Worm (Caenorhabditis elegans) whole organism, early embryonic: ENCODE data around the gene B0244.9.
A peak's percentile ranks its signal among the peaks of the same experiment; 100 is the strongest.

ENCODE experiments used
- B0310.2 ChIP-seq: sonication (generic microtip); optimal IDR thresholded peaks from 2 replicates; lab custom pipeline; 2016; ENCODE audit warnings: mild to moderate bottlenecking, missing genetic modification characterization, missing compliant biosample characterization
- F13C5.2 ChIP-seq: sonication (generic microtip); optimal IDR thresholded peaks from 2 replicates; lab custom pipeline; 2017; ENCODE audit warnings: mild to moderate bottlenecking, missing genetic modification characterization, inconsistent platforms, missing compliant biosample characterization
- aly-1 ChIP-seq: sonication (generic microtip); optimal IDR thresholded peaks from 2 replicates; lab custom pipeline; 2016; ENCODE audit warnings: missing genetic modification characterization, missing compliant biosample characterization
- ama-1 ChIP-seq: fragments of 150-350 bp; optimal IDR thresholded peaks from 2 replicates; lab custom pipeline; 2014
- ceh-13 ChIP-seq: fragments of 200-800 bp; sonication (Bioruptor generic); optimal IDR thresholded peaks from 2 replicates; lab custom pipeline; 2018; ENCODE audit warnings: mild to moderate bottlenecking, missing genetic modification characterization, missing compliant biosample characterization
- ceh-36 ChIP-seq: sonication (generic microtip); optimal IDR thresholded peaks from 2 replicates; lab custom pipeline; 2016; ENCODE audit warnings: missing genetic modification characterization, inconsistent platforms, missing compliant biosample characterization
- ets-7 ChIP-seq: sonication (generic microtip); optimal IDR thresholded peaks from 2 replicates; lab custom pipeline; 2016; ENCODE audit warnings: missing genotype, missing genetic modification characterization, missing compliant biosample characterization
- flt-1 ChIP-seq: fragments of 200-800 bp; sonication (Bioruptor generic); IDR thresholded peaks from 2 replicates; pipeline ENCODE4 v1.3.6; 2022; ENCODE audit warnings: missing genetic modification characterization, missing compliant biosample characterization
- hmbx-1 ChIP-seq: sonication (generic microtip); optimal IDR thresholded peaks from 2 replicates; lab custom pipeline; 2016; ENCODE audit warnings: mild to moderate bottlenecking, missing genetic modification characterization, missing compliant biosample characterization
- hmg-4 ChIP-seq: fragments of 200-800 bp; sonication (Bioruptor generic); optimal IDR thresholded peaks from 2 replicates; lab custom pipeline; 2018; ENCODE audit warnings: mild to moderate bottlenecking, missing genetic modification characterization, missing compliant biosample characterization
- hnd-1 ChIP-seq: sonication (generic microtip); optimal IDR thresholded peaks from 2 replicates; lab custom pipeline; 2016; ENCODE audit warnings: missing genetic modification characterization, missing compliant biosample characterization
- pes-1 ChIP-seq: fragments of 200-800 bp; sonication (Bioruptor generic); IDR thresholded peaks from 2 replicates; pipeline ENCODE4 v1.3.6; 2022; ENCODE audit warnings: missing genetic modification reagents, missing genetic modification characterization, missing compliant biosample characterization
- scrt-1 ChIP-seq: fragments of 200-800 bp; sonication (Bioruptor generic); IDR thresholded peaks from 2 replicates; pipeline ENCODE4 v1.3.6; 2022; ENCODE audit warnings: missing genetic modification characterization, missing compliant biosample characterization
- sea-1 ChIP-seq: fragments of 200-800 bp; sonication (Bioruptor generic); conservative IDR thresholded peaks from 2 replicates; pipeline ENCODE4 v1.3.6; 2022; ENCODE audit warnings: missing genetic modification characterization, missing compliant biosample characterization
- tbx-11 ChIP-seq: fragments of 200-800 bp; sonication (Bioruptor generic); IDR thresholded peaks from 2 replicates; pipeline ENCODE4 v1.3.6; 2022; ENCODE audit warnings: missing genetic modification characterization, missing compliant biosample characterization
- tbx-37 ChIP-seq: fragments of 200-800 bp; sonication (Bioruptor generic); conservative IDR thresholded peaks from 2 replicates; pipeline ENCODE4 v1.3.6; 2022; ENCODE audit warnings: missing genetic modification reagents, missing genetic modification characterization, missing compliant biosample characterization
- tra-4 ChIP-seq: sonication (generic microtip); optimal IDR thresholded peaks from 2 replicates; lab custom pipeline; 2017; ENCODE audit warnings: missing genetic modification characterization, missing compliant biosample characterization

B0244.9 gene

ce11 chrIII:5717173-5717748, 13.6 kb downstream of the B0244.9 start:
- no peak for TF ChIP-seq sea-1
- TF ChIP-seq hnd-1 (tag; lab: Kevin White, UChicago), result no peak
- TF ChIP-seq scrt-1 (GFP tag; lab: Robert Waterston, UW), result no peak
- TF ChIP-seq tbx-37, result no peak
- no peak for TF ChIP-seq hmg-4
- TF ChIP-seq ets-7 (tag; lab: Kevin White, UChicago), result no peak

- peak; percentile 61 for TF ChIP-seq hmg-4
- TF ChIP-seq tbx-37, result 0 out of 2 replicates have a peak, but pooled peaks have one; percentile 8
- no peak for TF ChIP-seq sea-1
- TF ChIP-seq ceh-13, result no peak
- TF ChIP-seq ets-7 (tag; lab: Kevin White, UChicago), result peak; percentile 11
- peak; percentile 70 for TF ChIP-seq aly-1 (tag; lab: Kevin White, UChicago)
- peak; percentile 54 for TF ChIP-seq F13C5.2
Measured at ce11 chrIII:5715467-5715866, 15.4 kb downstream of the B0244.9 start.

ce11 chrIII:5714984-5715454, 15.8 kb downstream of the B0244.9 start:
- TF ChIP-seq hmbx-1 (no peak), ceh-13 (no peak), ama-1 (lab: Kevin White, UChicago) (peak; percentile 83), ceh-36 (tag; lab: Kevin White, UChicago) (peak; percentile 27), ets-7 (tag; lab: Kevin White, UChicago) (no peak), hmg-4 (no peak), flt-1 (no peak), tbx-37 (no peak), sea-1 (no peak), B0310.2 (tag; lab: Kevin White, UChicago) (no peak)

ce11 chrIII:5714230-5714983, 16.4 kb downstream of the B0244.9 start, which contains the start of gene arf-1:
Gene arf-1 (plus strand): TSS chrIII:5714886.
- no peak for TF ChIP-seq flt-1
- TF ChIP-seq sea-1, result no peak
- TF ChIP-seq hnd-1 (tag; lab: Kevin White, UChicago), result no peak

- TF ChIP-seq F13C5.2, result no peak
- no peak for TF ChIP-seq flt-1
- TF ChIP-seq aly-1 (tag; lab: Kevin White, UChicago), result no peak
- TF ChIP-seq hmbx-1, result no peak
- no peak for TF ChIP-seq tra-4
- TF ChIP-seq tbx-11 (GFP tag; lab: Robert Waterston, UW), result no peak
- no peak for TF ChIP-seq ama-1 (lab: Kevin White, UChicago)
- TF ChIP-seq ets-7 (tag; lab: Kevin White, UChicago), result no peak
- no peak for TF ChIP-seq sea-1
- TF ChIP-seq pes-1 (GFP tag; lab: Robert Waterston, UW), result no peak
- TF ChIP-seq hmg-4, result no peak
- TF ChIP-seq ceh-13, result no peak
- no peak for TF ChIP-seq ceh-36 (tag; lab: Kevin White, UChicago)
- no peak for TF ChIP-seq tbx-37
- TF ChIP-seq B0310.2 (tag; lab: Kevin White, UChicago), result no peak
- no peak for TF ChIP-seq hnd-1 (tag; lab: Kevin White, UChicago)
- no peak for TF ChIP-seq scrt-1 (GFP tag; lab: Robert Waterston, UW)
Measured at ce11 chrIII:5711881-5712643, 18.8 kb downstream of the B0244.9 start.

- TF ChIP-seq pes-1 (GFP tag; lab: Robert Waterston, UW) (no peak), flt-1 (no peak), ceh-36 (tag; lab: Kevin White, UChicago) (no peak), ceh-13 (no peak), ets-7 (tag; lab: Kevin White, UChicago) (no peak), hmg-4 (no peak), tbx-11 (GFP tag; lab: Robert Waterston, UW) (no peak)
Measured at ce11 chrIII:5711242-5711641, 19.6 kb downstream of the B0244.9 start, which contains the start of gene rbm-26. Gene rbm-26 (plus strand): TSS chrIII:5711542.

ce11 chrIII:5710676-5711075, 20.2 kb downstream of the B0244.9 start:
- TF ChIP-seq aly-1 (tag; lab: Kevin White, UChicago), result peak; percentile 3
- TF ChIP-seq sea-1, result 0 out of 2 replicates have a peak, but pooled peaks have one; percentile 26
- no peak for TF ChIP-seq pes-1 (GFP tag; lab: Robert Waterston, UW)

ce11 chrIII:5710045-5710444, 20.8 kb downstream of the B0244.9 start, which contains the start of gene B0336.12:
Gene B0336.12 (minus strand): TSS chrIII:5710145.
- TF ChIP-seq scrt-1 (GFP tag; lab: Robert Waterston, UW) (no peak), ceh-13 (no peak), ama-1 (lab: Kevin White, UChicago) (no peak), ets-7 (tag; lab: Kevin White, UChicago) (no peak), hmg-4 (no peak), tbx-11 (GFP tag; lab: Robert Waterston, UW) (no peak), tra-4 (no peak), F13C5.2 (no peak), hmbx-1 (no peak), pes-1 (GFP tag; lab: Robert Waterston, UW) (no peak), B0310.2 (tag; lab: Kevin White, UChicago) (no peak), ceh-36 (tag; lab: Kevin White, UChicago) (no peak), hnd-1 (tag; lab: Kevin White, UChicago) (no peak), tbx-37 (no peak), flt-1 (no peak), sea-1 (no peak)
